Fruit fly (Drosophila melanogaster) whole organism, wandering third instar larva: ENCODE results near the gene CG15864.
A peak's percentile ranks its signal among the peaks of the same experiment; 100 is the strongest.

Experiments used
- Abd-B ChIP-seq: fragments of >200 bp; optimal IDR thresholded peaks from 2 replicates; lab custom pipeline; 2017; ENCODE audit warnings: missing biosample characterization, missing genetic modification characterization
- CG32264 ChIP-seq: fragments of 200-800 bp; sonication (Bioruptor generic); optimal IDR thresholded peaks from 2 replicates; lab custom pipeline; 2016; ENCODE audit warnings: missing biosample characterization, missing genetic modification characterization
- CG9705 ChIP-seq: fragments of 200-800 bp; sonication (Bioruptor generic); optimal IDR thresholded peaks from 2 replicates; lab custom pipeline; 2018; ENCODE audit warnings: missing biosample characterization, mild to moderate bottlenecking, missing genetic modification characterization
- CrebA ChIP-seq: fragments of 200-800 bp; sonication (Bioruptor generic); optimal IDR thresholded peaks from 2 replicates; lab custom pipeline; 2016; ENCODE audit warnings: missing biosample characterization, mild to moderate bottlenecking, missing genetic modification characterization, borderline replicate concordance
- Dfd ChIP-seq: fragments of >200 bp; optimal IDR thresholded peaks from 2 replicates; lab custom pipeline; 2017; ENCODE audit warnings: missing biosample characterization, missing genetic modification characterization
- Dif ChIP-seq: fragments of 200-275, 200-300 bp; sonication (Bioruptor generic); optimal IDR thresholded peaks from 2 replicates; lab custom pipeline; 2018; ENCODE audit warnings: missing biosample characterization, missing genetic modification characterization; ENCODE audit not compliant: partially characterized antibody
- GATAd ChIP-seq: sonication (Bioruptor generic); optimal IDR thresholded peaks from 2 replicates; lab custom pipeline; 2016; ENCODE audit warnings: missing biosample characterization, missing genetic modification characterization
- HLH106 ChIP-seq: fragments of 200-800 bp; optimal IDR thresholded peaks from 3 replicates; lab custom pipeline; 2019; ENCODE audit warnings: missing biosample characterization, mild to moderate bottlenecking, missing genetic modification characterization, moderate library complexity
- Hnf4 ChIP-seq: fragments of 200-800 bp; sonication (Bioruptor generic); optimal IDR thresholded peaks from 2 replicates; lab custom pipeline; 2016; ENCODE audit warnings: missing biosample characterization, mild to moderate bottlenecking, missing genetic modification characterization
- Hr78 ChIP-seq: fragments of >200 bp; optimal IDR thresholded peaks from 2 replicates; lab custom pipeline; 2017; ENCODE audit warnings: missing biosample characterization, missing genetic modification characterization
- Jra ChIP-seq: sonication (Bioruptor generic); optimal IDR thresholded peaks from 2 replicates; lab custom pipeline; 2016; ENCODE audit warnings: missing biosample characterization, missing genetic modification characterization
- Myc ChIP-seq: fragments of >200 bp; optimal IDR thresholded peaks from 2 replicates; lab custom pipeline; 2017
- N ChIP-seq: fragments of >200 bp; optimal IDR thresholded peaks from 2 replicates; lab custom pipeline; 2018; ENCODE audit warnings: missing biosample characterization, missing external identifiers, missing genetic modification characterization
- OdsH ChIP-seq: fragments of 200-800 bp; sonication (Bioruptor generic); optimal IDR thresholded peaks from 2 replicates; lab custom pipeline; 2016; ENCODE audit warnings: missing biosample characterization, mild to moderate bottlenecking, missing genetic modification characterization
- Rel ChIP-seq, 2 experiments: fragments of 200-800 bp; sonication (Bioruptor generic) in 1 of 2; optimal IDR thresholded peaks; 2 replicates in 1 of 2; 3 replicates in 1 of 2; lab custom pipeline; 2016 to 2019; ENCODE audit warnings: mild to moderate bottlenecking in 2 of 2, missing biosample characterization in 2 of 2, missing genetic modification characterization in 2 of 2, moderate library complexity in 1 of 2
- Sp1 ChIP-seq: fragments of 200-800 bp; sonication (Bioruptor generic); optimal IDR thresholded peaks from 3 replicates; lab custom pipeline; 2019; ENCODE audit warnings: missing biosample characterization, mild to moderate bottlenecking, missing genetic modification characterization, moderate library complexity
- Vsx2 ChIP-seq: fragments of 200-300, 225-300 bp; sonication (Bioruptor generic); optimal IDR thresholded peaks from 2 replicates; lab custom pipeline; 2018; ENCODE audit warnings: missing biosample characterization, missing genetic modification characterization; ENCODE audit not compliant: partially characterized antibody
- br ChIP-seq: fragments of 200-800 bp; sonication (Bioruptor generic); optimal IDR thresholded peaks from 2 replicates; lab custom pipeline; 2016; ENCODE audit warnings: missing biosample characterization, missing genetic modification characterization
- brk ChIP-seq: fragments of 200-800 bp; sonication (Bioruptor generic); optimal IDR thresholded peaks from 2 replicates; lab custom pipeline; 2016; ENCODE audit warnings: missing biosample characterization, mild to moderate bottlenecking, missing genetic modification characterization
- dl ChIP-seq, 2 experiments: fragments of 175-275, 200-275 bp in 1 of 2; fragments of 200-275 bp in 1 of 2; sonication (Bioruptor generic); optimal IDR thresholded peaks; lab custom pipeline; 2018; ENCODE audit warnings: mild to moderate bottlenecking in 2 of 2, missing biosample characterization in 2 of 2, missing genetic modification characterization in 2 of 2, moderate library complexity in 2 of 2; ENCODE audit not compliant: partially characterized antibody in 2 of 2, insufficient read depth in 1 of 2
- dmrt93B ChIP-seq: fragments of 200-800 bp; sonication (Bioruptor generic); optimal IDR thresholded peaks from 2 replicates; lab custom pipeline; 2018; ENCODE audit warnings: missing biosample characterization, mild to moderate bottlenecking, missing genetic modification characterization
- dsf ChIP-seq: sonication (Bioruptor generic); optimal IDR thresholded peaks from 2 replicates; lab custom pipeline; 2016; ENCODE audit warnings: missing biosample characterization, missing genetic modification characterization, borderline replicate concordance
- ey ChIP-seq: fragments of 200-800 bp; sonication (Bioruptor generic); optimal IDR thresholded peaks from 2 replicates; lab custom pipeline; 2016; ENCODE audit warnings: missing biosample characterization, missing genetic modification characterization
- foxo ChIP-seq, 2 experiments: fragments of 200-800 bp; sonication (Bioruptor generic); optimal IDR thresholded peaks; 2 replicates in 1 of 2; 3 replicates in 1 of 2; lab custom pipeline; 2016 to 2017; ENCODE audit warnings: missing biosample characterization in 2 of 2, missing genetic modification characterization in 2 of 2
- fru ChIP-seq: fragments of 200-800 bp; sonication (Bioruptor generic); optimal IDR thresholded peaks from 3 replicates; lab custom pipeline; 2016; ENCODE audit warnings: missing biosample characterization, mild to moderate bottlenecking, missing genetic modification characterization
- h ChIP-seq: fragments of 200-800 bp; sonication (Bioruptor generic); optimal IDR thresholded peaks from 3 replicates; lab custom pipeline; 2016; ENCODE audit warnings: missing biosample characterization, mild to moderate bottlenecking, missing genetic modification characterization
- jim ChIP-seq: fragments of 175-275, 200-325 bp; sonication (Bioruptor generic); optimal IDR thresholded peaks from 2 replicates; lab custom pipeline; 2016; ENCODE audit warnings: missing biosample characterization, mild to moderate bottlenecking, missing genetic modification characterization
- lola ChIP-seq: fragments of >200 bp; optimal IDR thresholded peaks from 2 replicates; lab custom pipeline; 2017; ENCODE audit warnings: missing biosample characterization, missing genetic modification characterization
- pan ChIP-seq: fragments of >200 bp; optimal IDR thresholded peaks from 2 replicates; lab custom pipeline; 2017
- psq ChIP-seq: fragments of 200-800 bp; sonication (Bioruptor generic); optimal IDR thresholded peaks from 3 replicates; lab custom pipeline; 2017; ENCODE audit warnings: missing biosample characterization, mild to moderate bottlenecking, missing genetic modification characterization, moderate library complexity
- rgr ChIP-seq: fragments of 200-800 bp; sonication (Bioruptor generic); optimal IDR thresholded peaks from 3 replicates; lab custom pipeline; 2016; ENCODE audit warnings: missing biosample characterization, mild to moderate bottlenecking, missing genetic modification characterization
- sage ChIP-seq: fragments of 200-800 bp; sonication (Bioruptor generic); optimal IDR thresholded peaks from 2 replicates; lab custom pipeline; 2016; ENCODE audit warnings: missing biosample characterization, mild to moderate bottlenecking, missing genetic modification characterization
- sv ChIP-seq: fragments of 200-800 bp; sonication (Bioruptor generic); optimal IDR thresholded peaks from 3 replicates; lab custom pipeline; 2016; ENCODE audit warnings: missing biosample characterization, missing genetic modification characterization
- tai ChIP-seq: sonication (Bioruptor generic); optimal IDR thresholded peaks from 2 replicates; lab custom pipeline; 2016; ENCODE audit warnings: missing biosample characterization, missing genetic modification characterization
- usp ChIP-seq: fragments of >200 bp; optimal IDR thresholded peaks from 2 replicates; lab custom pipeline; 2017; ENCODE audit warnings: missing biosample characterization, missing genetic modification characterization
- woc ChIP-seq: sonication (Bioruptor generic); optimal IDR thresholded peaks from 2 replicates; lab custom pipeline; 2016; ENCODE audit warnings: missing biosample characterization, mild to moderate bottlenecking, missing genetic modification characterization

CG15864 gene

DNA sequence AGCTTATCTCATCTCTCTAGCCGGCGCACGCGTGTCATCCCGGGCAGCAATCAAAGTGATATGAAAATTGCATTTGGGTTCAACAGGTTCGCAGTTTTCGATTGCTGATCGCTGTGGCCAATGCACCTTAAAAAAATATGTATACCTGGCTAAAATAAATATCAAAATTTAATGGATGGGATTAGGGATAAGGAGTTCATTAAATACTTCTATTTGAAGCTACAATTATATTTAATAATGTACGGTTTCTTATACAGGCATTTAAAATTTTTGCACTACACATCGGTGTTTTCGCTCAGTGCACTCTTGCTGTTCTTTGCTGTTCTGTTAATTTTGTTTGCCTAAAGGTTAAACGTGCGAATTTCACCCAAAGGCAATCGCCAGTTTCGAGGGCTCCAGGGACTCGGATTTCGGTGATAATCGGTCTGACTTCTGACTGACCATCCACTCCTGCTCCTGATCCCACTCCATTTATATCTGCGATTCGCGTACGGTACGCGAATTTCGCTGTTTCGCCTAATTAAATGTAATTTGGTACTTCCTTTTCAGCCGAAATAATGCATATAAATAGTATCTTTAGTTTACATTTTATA lies 24.4 kb downstream of the CG15864 start:
- TF ChIP-seq Myc, result no peak
- TF ChIP-seq GATAd, result no peak
- TF ChIP-seq dmrt93B (GFP tag; lab: Kevin White, UChicago), result no peak
- peak; percentile 71 for TF ChIP-seq br (GFP tag; lab: Kevin White, UChicago)
- peak; percentile 63 for TF ChIP-seq rgr
- no peak for TF ChIP-seq CG32264 (GFP tag; lab: Kevin White, UChicago)
- TF ChIP-seq sage (GFP tag; lab: Kevin White, UChicago), result no peak
- TF ChIP-seq ey (GFP tag; lab: Kevin White, UChicago), result peak; percentile 65
- TF ChIP-seq sv (GFP tag; lab: Kevin White, UChicago), result no peak
- peak; percentile 62 for TF ChIP-seq HLH106 (tag; lab: Kevin White, UChicago)
- no peak for TF ChIP-seq Dif (GFP tag; lab: Kevin White, UChicago)
- TF ChIP-seq jim (GFP tag; lab: Kevin White, UChicago), result no peak
- TF ChIP-seq pan (lab: Kevin White, UChicago), result no peak
- TF ChIP-seq CG9705 (GFP tag; lab: Kevin White, UChicago), result no peak
- TF ChIP-seq Hnf4 (GFP tag; lab: Kevin White, UChicago), result no peak
- TF ChIP-seq usp (GFP tag; lab: Kevin White, UChicago), result no peak
- TF ChIP-seq Vsx2, result no peak
- TF ChIP-seq dsf (GFP tag; lab: Kevin White, UChicago), result no peak
- TF ChIP-seq Abd-B (GFP tag; lab: Kevin White, UChicago), result no peak
- no peak for TF ChIP-seq N (GFP tag; lab: Kevin White, UChicago)
- TF ChIP-seq woc (GFP tag; lab: Kevin White, UChicago), result no peak
- peak; percentile 70 for TF ChIP-seq fru
- TF ChIP-seq dl (GFP tag; optimal IDR thresholded peaks at IDR 0.05; lab: Kevin White, UChicago; ENCODE audit: insufficient read depth in 1 of 2, partially characterized antibody in 2 of 2), result no peak
- TF ChIP-seq brk (GFP tag; lab: Kevin White, UChicago), result no peak
- TF ChIP-seq psq (GFP tag; lab: Kevin White, UChicago), result peak; percentile 56
- TF ChIP-seq foxo (GFP tag; optimal IDR thresholded peaks at IDR 0.05; lab: Kevin White, UChicago), result peak in 1 of 2 experiments; percentile 69
- TF ChIP-seq Sp1, result peak; percentile 10
- TF ChIP-seq OdsH (GFP tag; lab: Kevin White, UChicago), result peak; percentile 60
- TF ChIP-seq Hr78 (GFP tag; lab: Kevin White, UChicago), result no peak
- no peak for TF ChIP-seq CrebA (GFP tag; lab: Kevin White, UChicago)
- TF ChIP-seq Rel (GFP tag; optimal IDR thresholded peaks at IDR 0.05; lab: Kevin White, UChicago), result no peak
- TF ChIP-seq Rel (tag; optimal IDR thresholded peaks at IDR 0.05; lab: Kevin White, UChicago), result peak; percentile 23
- TF ChIP-seq h, result peak; percentile 79
- no peak for TF ChIP-seq Jra
- no peak for TF ChIP-seq lola (GFP tag; lab: Kevin White, UChicago)
- TF ChIP-seq Dfd (GFP tag; lab: Kevin White, UChicago), result no peak
- no peak for TF ChIP-seq tai (GFP tag; lab: Kevin White, UChicago)
- TF ChIP-seq, all 38 proteins: peak for 11

DNA sequence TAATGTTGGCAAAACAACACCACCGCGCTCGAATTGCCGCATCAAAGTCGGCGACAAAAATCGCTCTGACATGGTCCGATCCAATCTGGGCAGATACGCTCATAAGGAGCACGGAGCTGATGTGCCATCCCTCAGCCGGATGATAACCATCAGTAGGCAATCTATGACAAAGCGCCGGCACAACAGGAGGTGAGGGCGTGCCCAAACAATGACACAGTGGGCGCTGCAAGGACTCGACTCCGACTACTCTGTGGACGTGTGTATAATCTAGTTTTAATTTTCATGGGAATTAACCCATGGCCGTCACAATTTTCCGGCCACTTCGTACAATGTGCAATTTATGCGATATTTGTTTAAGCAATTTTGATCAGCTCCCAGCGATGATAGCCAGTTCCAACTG lies 26.8 kb downstream of the CG15864 start:
- TF ChIP-seq jim (GFP tag; lab: Kevin White, UChicago), result no peak
- no peak for TF ChIP-seq CG32264 (GFP tag; lab: Kevin White, UChicago)
- TF ChIP-seq Rel (GFP tag; optimal IDR thresholded peaks at IDR 0.05; lab: Kevin White, UChicago), result no peak
- no peak for TF ChIP-seq Rel (tag; optimal IDR thresholded peaks at IDR 0.05; lab: Kevin White, UChicago)
- TF ChIP-seq sv (GFP tag; lab: Kevin White, UChicago), result no peak
- no peak for TF ChIP-seq HLH106 (tag; lab: Kevin White, UChicago)
- no peak for TF ChIP-seq usp (GFP tag; lab: Kevin White, UChicago)
- TF ChIP-seq OdsH (GFP tag; lab: Kevin White, UChicago), result no peak
- TF ChIP-seq foxo (GFP tag; optimal IDR thresholded peaks at IDR 0.05; lab: Kevin White, UChicago), result no peak
- TF ChIP-seq Abd-B (GFP tag; lab: Kevin White, UChicago), result no peak
- TF ChIP-seq Sp1, result no peak
- no peak for TF ChIP-seq brk (GFP tag; lab: Kevin White, UChicago)
- TF ChIP-seq, all 38 proteins: peak for 0
